Fruit fly (Drosophila melanogaster) whole organism, adult: ENCODE data around the gene CG15922.

Experiments used
- CG11617 ChIP-seq: fragments of 200-800 bp; sonication (Bioruptor generic); optimal IDR thresholded peaks from 2 replicates; lab custom pipeline; 2017; ENCODE audit warnings: mild to moderate bottlenecking, missing biosample characterization, missing genetic modification reagents, missing genetic modification characterization
- CG12768 ChIP-seq: fragments of 200-800 bp; sonication (Bioruptor generic); optimal IDR thresholded peaks from 2 replicates; lab custom pipeline; 2017; ENCODE audit warnings: missing biosample characterization, missing genetic modification characterization, mild to moderate bottlenecking, moderate library complexity, missing genetic modification reagents
- CG14711 ChIP-seq: fragments of 200-800 bp; sonication (Bioruptor generic); optimal IDR thresholded peaks from 2 replicates; lab custom pipeline; 2018; ENCODE audit warnings: missing biosample characterization, mild to moderate bottlenecking, missing genetic modification characterization, moderate library complexity
- CG1620 ChIP-seq: fragments of 200-800 bp; sonication (Bioruptor generic); optimal IDR thresholded peaks from 2 replicates; lab custom pipeline; 2016; ENCODE audit warnings: missing biosample characterization, missing genetic modification characterization
- CG33017 ChIP-seq: fragments of 200-800 bp; sonication (Bioruptor generic); optimal IDR thresholded peaks from 2 replicates; lab custom pipeline; 2018; ENCODE audit warnings: missing biosample characterization, mild to moderate bottlenecking, missing genetic modification characterization, moderate library complexity
- CG5204 ChIP-seq: fragments of 200-800 bp; sonication (Bioruptor generic); optimal IDR thresholded peaks from 2 replicates; lab custom pipeline; 2016; ENCODE audit warnings: missing biosample characterization, missing genetic modification characterization
- CG7045 ChIP-seq: fragments of 200-800 bp; sonication (Bioruptor generic); optimal IDR thresholded peaks from 2 replicates; lab custom pipeline; 2017; ENCODE audit warnings: missing biosample characterization, mild to moderate bottlenecking, missing genetic modification characterization
- CG7101 ChIP-seq: fragments of 200-800 bp; sonication (Bioruptor generic); optimal IDR thresholded peaks from 2 replicates; lab custom pipeline; 2018; ENCODE audit warnings: missing biosample characterization, mild to moderate bottlenecking, missing genetic modification characterization, moderate library complexity
- Clk ChIP-seq: fragments of 200-800 bp; sonication (Bioruptor generic); optimal IDR thresholded peaks from 2 replicates; lab custom pipeline; 2017; ENCODE audit warnings: missing biosample characterization, missing genetic modification characterization
- Crg-1 ChIP-seq: fragments of 200-800 bp; sonication (Bioruptor generic); optimal IDR thresholded peaks from 2 replicates; lab custom pipeline; 2016; ENCODE audit warnings: missing biosample characterization, missing genetic modification characterization
- Hr96 ChIP-seq: fragments of 200-800 bp; sonication (Bioruptor generic); optimal IDR thresholded peaks from 2 replicates; lab custom pipeline; 2016; ENCODE audit warnings: missing biosample characterization, missing genetic modification characterization
- Mnt ChIP-seq: fragments of 200-800 bp; sonication (Bioruptor generic); optimal IDR thresholded peaks from 2 replicates; lab custom pipeline; 2016; ENCODE audit warnings: missing biosample characterization, mild to moderate bottlenecking, missing genetic modification characterization
- bab1 ChIP-seq: fragments of 200-800 bp; sonication (Bioruptor generic); optimal IDR thresholded peaks from 3 replicates; lab custom pipeline; 2019; ENCODE audit warnings: missing biosample characterization, mild to moderate bottlenecking, missing genetic modification characterization, moderate library complexity
- cic ChIP-seq: fragments of 200-800 bp; sonication (Bioruptor generic); optimal IDR thresholded peaks from 2 replicates; lab custom pipeline; 2017; ENCODE audit warnings: missing biosample characterization, mild to moderate bottlenecking, missing genetic modification characterization, moderate library complexity
- cnc ChIP-seq, 2 experiments: fragments of >200 bp; optimal IDR thresholded peaks; 2 replicates each; lab custom pipeline; 2017
- kay ChIP-seq: fragments of 200-800 bp; sonication (Bioruptor generic); peaks from one replicate; lab custom pipeline; 2016; ENCODE audit warnings: missing biosample characterization, missing genetic modification characterization, borderline replicate concordance
- ovo ChIP-seq: fragments of 200-800 bp; sonication (Bioruptor generic); optimal IDR thresholded peaks from 2 replicates; lab custom pipeline; 2016; ENCODE audit warnings: missing biosample characterization, missing genetic modification characterization
- pad ChIP-seq: fragments of 200-800 bp; sonication (Bioruptor generic); optimal IDR thresholded peaks from 3 replicates; lab custom pipeline; 2017; ENCODE audit warnings: missing biosample characterization, missing genetic modification characterization, mild to moderate bottlenecking, moderate library complexity, missing genetic modification reagents
- tj ChIP-seq: fragments of 200-800 bp; sonication (Bioruptor generic); optimal IDR thresholded peaks from 3 replicates; lab custom pipeline; 2017; ENCODE audit warnings: missing biosample characterization, mild to moderate bottlenecking, missing genetic modification characterization, moderate library complexity
- toe ChIP-seq: fragments of 200-800 bp; sonication (Bioruptor generic); optimal IDR thresholded peaks from 2 replicates; lab custom pipeline; 2016; ENCODE audit warnings: missing biosample characterization, missing genetic modification characterization

CG15922 gene

DNA sequence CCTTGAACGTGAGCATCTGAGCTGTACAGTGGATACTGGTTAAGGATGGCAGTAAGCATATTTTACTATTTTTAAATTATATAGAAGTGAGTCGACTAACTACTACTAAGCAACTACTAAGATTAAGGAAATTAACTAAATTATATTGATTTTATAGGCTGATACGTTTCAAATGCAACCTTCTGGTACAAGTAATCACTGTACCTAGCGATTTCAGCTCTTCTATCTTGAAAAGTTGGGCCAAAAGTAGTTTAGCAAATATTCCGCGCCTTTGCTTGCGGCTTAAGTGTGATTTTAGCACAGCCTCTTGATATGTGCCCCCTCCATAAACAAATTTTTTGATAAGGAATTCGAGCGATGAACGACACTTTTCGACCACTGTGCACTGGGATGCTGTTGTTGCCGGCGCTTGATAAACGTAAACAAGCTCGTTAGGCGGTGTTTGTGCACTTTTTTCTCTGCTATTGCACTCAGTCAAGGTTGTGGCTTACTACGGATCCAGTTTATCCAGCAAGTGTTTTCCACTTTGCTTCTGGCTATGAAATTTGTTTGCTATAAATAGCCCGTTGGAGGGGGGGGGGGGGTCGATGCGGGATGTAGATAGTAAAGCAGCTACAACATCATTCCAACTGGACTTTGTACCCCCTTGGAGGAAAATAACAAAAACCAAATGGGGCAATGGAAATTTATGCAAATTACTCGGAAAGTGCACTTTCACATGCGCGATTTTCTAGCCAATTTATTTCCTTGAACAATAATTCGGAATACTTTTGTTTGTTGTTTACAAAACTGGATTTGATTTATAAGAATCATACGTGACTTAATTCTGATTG lies 3.6 kb downstream of the CG15922 start:
- TF ChIP-seq bab1 (GFP tag; lab: Kevin White, UChicago) (no peak), CG14711 (tag; lab: Kevin White, UChicago) (peak; percentile 84), CG11617 (peak; percentile 81), CG5204 (peak; percentile 88), cic (GFP tag; lab: Kevin White, UChicago) (peak; percentile 90), toe (GFP tag; lab: Kevin White, UChicago) (peak; percentile 55), cnc (optimal IDR thresholded peaks at IDR 0.05; lab: Kevin White, UChicago) (peak in 1 of 2 experiments; percentile 23), CG7101 (peak; percentile 86), ovo (peak; percentile 25), CG7045 (peak; percentile 84), Mnt (GFP tag; lab: Kevin White, UChicago) (no peak), kay (GFP tag; lab: Kevin White, UChicago) (peak; percentile 77), CG1620 (peak; percentile 54), Clk (peak; percentile 62), tj (GFP tag; lab: Kevin White, UChicago) (peak; percentile 42), CG33017 (tag; lab: Kevin White, UChicago) (peak; percentile 91), pad (GFP tag; lab: Kevin White, UChicago) (peak; percentile 62), Crg-1 (GFP tag; lab: Kevin White, UChicago) (peak; percentile 43), Hr96 (GFP tag; lab: Kevin White, UChicago) (peak; percentile 70), CG12768 (GFP tag; lab: Kevin White, UChicago) (peak; percentile 88)

DNA sequence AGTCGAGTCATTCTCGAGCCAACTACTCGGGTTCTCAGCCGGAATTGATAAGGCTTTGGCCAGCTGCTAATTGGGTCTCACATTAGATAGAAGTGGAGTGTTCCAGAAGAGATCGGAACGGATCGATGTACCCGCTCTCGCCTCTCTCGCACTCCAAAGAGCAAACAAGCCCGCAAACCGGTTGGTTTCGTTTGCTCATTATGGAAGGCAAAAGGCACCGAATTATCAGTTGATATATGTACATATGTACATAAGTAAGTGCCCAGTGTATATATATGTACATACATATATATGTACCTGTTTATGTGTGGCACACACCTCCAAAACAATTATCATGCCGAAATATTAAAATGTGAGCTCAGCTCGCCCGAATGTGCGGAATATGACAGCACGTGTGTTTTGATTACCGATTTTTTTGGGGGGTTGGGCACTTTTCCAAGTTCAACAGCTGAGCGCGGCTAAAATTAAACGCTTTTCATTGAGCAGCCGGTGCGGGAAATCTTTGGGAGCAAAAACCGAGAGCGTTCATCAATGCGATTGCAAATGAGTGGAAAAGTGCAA lies 4.3 kb downstream of the CG15922 start:
- no peak for TF ChIP-seq cnc (optimal IDR thresholded peaks at IDR 0.05; lab: Kevin White, UChicago)
- TF ChIP-seq kay (GFP tag; lab: Kevin White, UChicago), result peak; percentile 73
- peak; percentile 53 for TF ChIP-seq CG12768 (GFP tag; lab: Kevin White, UChicago)

DNA sequence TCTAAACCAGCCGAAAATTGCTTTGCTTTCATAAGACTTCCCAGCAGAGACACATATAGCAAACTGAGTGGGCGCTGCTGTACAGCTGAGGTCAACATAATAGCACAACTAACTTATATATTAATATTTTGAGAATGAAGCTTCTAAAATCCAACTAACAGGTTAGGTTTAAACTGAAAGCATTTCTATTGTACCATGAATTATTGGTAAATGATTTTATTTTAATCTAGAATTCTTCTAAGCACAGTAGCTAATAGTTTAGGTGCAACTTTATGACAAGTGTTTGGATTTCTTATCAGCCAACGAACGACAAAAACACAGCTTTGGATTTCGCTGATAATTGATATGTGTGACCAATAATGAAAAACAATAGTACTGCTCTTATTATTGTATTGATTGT lies 5.1 kb downstream of the CG15922 start:
- TF ChIP-seq CG12768 (GFP tag; lab: Kevin White, UChicago), result no peak
- TF ChIP-seq CG14711 (tag; lab: Kevin White, UChicago), result peak; percentile 74
- no peak for TF ChIP-seq Crg-1 (GFP tag; lab: Kevin White, UChicago)
- peak; percentile 63 for TF ChIP-seq CG7101
- peak; percentile 35 for TF ChIP-seq cic (GFP tag; lab: Kevin White, UChicago)
- peak; percentile 63 for TF ChIP-seq CG33017 (tag; lab: Kevin White, UChicago)
- no peak for TF ChIP-seq ovo
- TF ChIP-seq cnc (optimal IDR thresholded peaks at IDR 0.05; lab: Kevin White, UChicago), result no peak
- no peak for TF ChIP-seq CG1620
- TF ChIP-seq tj (GFP tag; lab: Kevin White, UChicago), result no peak
- TF ChIP-seq toe (GFP tag; lab: Kevin White, UChicago), result no peak
- no peak for TF ChIP-seq CG11617
- TF ChIP-seq Hr96 (GFP tag; lab: Kevin White, UChicago), result peak; percentile 30
- peak; percentile 52 for TF ChIP-seq CG7045
- TF ChIP-seq CG5204, result no peak
- no peak for TF ChIP-seq kay (GFP tag; lab: Kevin White, UChicago)
- peak; percentile 71 for TF ChIP-seq bab1 (GFP tag; lab: Kevin White, UChicago)
- no peak for TF ChIP-seq Clk
- no peak for TF ChIP-seq Mnt (GFP tag; lab: Kevin White, UChicago)
- peak; percentile 44 for TF ChIP-seq pad (GFP tag; lab: Kevin White, UChicago)

DNA sequence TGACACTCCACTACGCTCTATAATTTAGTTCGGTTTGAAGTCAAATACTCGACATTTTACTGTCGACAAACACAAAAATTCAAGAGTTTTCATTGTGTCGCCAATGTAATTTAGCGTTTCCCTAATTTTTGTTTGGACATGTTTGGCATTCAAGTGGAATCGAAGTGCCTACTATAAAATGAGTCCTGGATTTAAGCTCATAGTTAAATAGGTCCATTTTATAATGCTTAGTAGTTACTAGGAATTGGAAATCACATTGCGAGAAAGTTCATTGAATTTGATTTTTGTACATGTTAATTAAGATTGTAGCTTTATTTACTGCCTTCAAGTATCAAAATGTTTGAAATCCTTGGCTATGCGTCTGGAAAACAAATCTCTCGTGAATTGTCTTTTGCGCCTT lies 5.8 kb downstream of the CG15922 start, which contains the start of gene att-ORFB:
Gene att-ORFB, minus strand, starts transcription at position 101 of the 400 bp plus-strand sequence.
- no peak for TF ChIP-seq CG1620
- no peak for TF ChIP-seq CG7045
- TF ChIP-seq bab1 (GFP tag; lab: Kevin White, UChicago), result no peak
- TF ChIP-seq Hr96 (GFP tag; lab: Kevin White, UChicago), result no peak
- no peak for TF ChIP-seq kay (GFP tag; lab: Kevin White, UChicago)
- TF ChIP-seq pad (GFP tag; lab: Kevin White, UChicago), result no peak
- TF ChIP-seq CG5204, result no peak

DNA sequence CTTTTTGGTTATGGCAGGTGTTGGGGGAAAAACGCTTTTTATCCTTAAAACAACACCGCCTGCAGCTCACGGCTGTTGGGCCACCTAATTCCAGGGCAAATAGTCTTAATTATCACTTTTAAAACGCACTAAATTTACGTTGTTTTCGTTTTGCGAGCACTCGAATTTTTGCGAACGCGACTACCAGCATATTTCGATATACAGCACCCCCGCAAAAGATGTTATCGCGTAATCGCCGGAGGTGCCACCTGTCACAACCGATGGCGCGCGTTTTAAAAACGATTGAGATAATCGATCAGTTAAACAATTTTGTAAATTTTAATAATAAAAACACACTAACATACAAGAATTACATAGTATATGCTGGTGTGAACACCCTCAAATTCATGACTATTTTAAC lies 8.0 kb downstream of the CG15922 start, which contains the start of gene Stat92E:
Gene Stat92E, minus strand, starts transcription at position 219 of the 400 bp plus-strand sequence.
- peak; percentile 21 for TF ChIP-seq kay (GFP tag; lab: Kevin White, UChicago)
- TF ChIP-seq Crg-1 (GFP tag; lab: Kevin White, UChicago), result no peak
- TF ChIP-seq ovo, result no peak
- peak; percentile 24 for TF ChIP-seq tj (GFP tag; lab: Kevin White, UChicago)

DNA sequence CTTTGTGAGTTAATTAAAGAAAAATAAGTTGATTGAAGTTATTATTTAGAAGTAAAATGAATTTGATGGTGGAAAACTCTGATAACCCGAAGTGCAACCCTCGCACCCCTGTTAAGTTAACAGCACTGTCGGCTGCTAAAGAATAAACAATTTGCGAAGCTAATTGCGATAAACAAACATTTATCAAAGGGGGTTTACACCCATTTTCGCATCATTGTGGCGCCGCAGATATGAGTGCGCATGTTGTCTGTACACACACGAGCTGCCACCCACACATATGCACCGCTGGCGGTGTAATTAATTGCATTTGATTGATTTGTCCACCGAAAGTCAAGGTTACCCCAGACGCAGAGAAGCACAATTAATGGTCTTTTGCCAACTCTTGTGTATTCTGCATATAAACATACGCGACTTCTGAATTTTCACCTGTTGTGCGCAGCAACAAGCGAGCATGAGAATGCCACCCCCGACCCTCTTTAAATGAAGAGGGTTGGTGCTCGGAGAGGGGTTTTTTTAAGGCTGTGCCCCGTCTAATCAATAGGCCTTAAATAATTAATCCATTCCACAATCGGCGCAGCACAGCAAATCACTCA lies 8.5 kb downstream of the CG15922 start:
- no peak for TF ChIP-seq kay (GFP tag; lab: Kevin White, UChicago)
- TF ChIP-seq CG12768 (GFP tag; lab: Kevin White, UChicago), result peak; percentile 15
